Fruit fly (Drosophila melanogaster) whole organism, adult: ENCODE measurements around the gene Tsen2.

Source experiments
- CG11617 ChIP-seq: fragments of 200-800 bp; sonication (Bioruptor generic); optimal IDR thresholded peaks from 2 replicates; lab custom pipeline; 2017; ENCODE audit warnings: mild to moderate bottlenecking, missing biosample characterization, missing genetic modification reagents, missing genetic modification characterization
- CG12768 ChIP-seq: fragments of 200-800 bp; sonication (Bioruptor generic); optimal IDR thresholded peaks from 2 replicates; lab custom pipeline; 2017; ENCODE audit warnings: missing biosample characterization, missing genetic modification characterization, mild to moderate bottlenecking, moderate library complexity, missing genetic modification reagents
- CG14711 ChIP-seq: fragments of 200-800 bp; sonication (Bioruptor generic); optimal IDR thresholded peaks from 2 replicates; lab custom pipeline; 2018; ENCODE audit warnings: missing biosample characterization, mild to moderate bottlenecking, missing genetic modification characterization, moderate library complexity
- CG1620 ChIP-seq: fragments of 200-800 bp; sonication (Bioruptor generic); optimal IDR thresholded peaks from 2 replicates; lab custom pipeline; 2016; ENCODE audit warnings: missing biosample characterization, missing genetic modification characterization
- CG33017 ChIP-seq: fragments of 200-800 bp; sonication (Bioruptor generic); optimal IDR thresholded peaks from 2 replicates; lab custom pipeline; 2018; ENCODE audit warnings: missing biosample characterization, mild to moderate bottlenecking, missing genetic modification characterization, moderate library complexity
- CG5204 ChIP-seq: fragments of 200-800 bp; sonication (Bioruptor generic); optimal IDR thresholded peaks from 2 replicates; lab custom pipeline; 2016; ENCODE audit warnings: missing biosample characterization, missing genetic modification characterization
- CG7045 ChIP-seq: fragments of 200-800 bp; sonication (Bioruptor generic); optimal IDR thresholded peaks from 2 replicates; lab custom pipeline; 2017; ENCODE audit warnings: missing biosample characterization, mild to moderate bottlenecking, missing genetic modification characterization
- CG7101 ChIP-seq: fragments of 200-800 bp; sonication (Bioruptor generic); optimal IDR thresholded peaks from 2 replicates; lab custom pipeline; 2018; ENCODE audit warnings: missing biosample characterization, mild to moderate bottlenecking, missing genetic modification characterization, moderate library complexity
- Clk ChIP-seq: fragments of 200-800 bp; sonication (Bioruptor generic); optimal IDR thresholded peaks from 2 replicates; lab custom pipeline; 2017; ENCODE audit warnings: missing biosample characterization, missing genetic modification characterization
- Crg-1 ChIP-seq: fragments of 200-800 bp; sonication (Bioruptor generic); optimal IDR thresholded peaks from 2 replicates; lab custom pipeline; 2016; ENCODE audit warnings: missing biosample characterization, missing genetic modification characterization
- Hr96 ChIP-seq: fragments of 200-800 bp; sonication (Bioruptor generic); optimal IDR thresholded peaks from 2 replicates; lab custom pipeline; 2016; ENCODE audit warnings: missing biosample characterization, missing genetic modification characterization
- Mnt ChIP-seq: fragments of 200-800 bp; sonication (Bioruptor generic); optimal IDR thresholded peaks from 2 replicates; lab custom pipeline; 2016; ENCODE audit warnings: missing biosample characterization, mild to moderate bottlenecking, missing genetic modification characterization
- bab1 ChIP-seq: fragments of 200-800 bp; sonication (Bioruptor generic); optimal IDR thresholded peaks from 3 replicates; lab custom pipeline; 2019; ENCODE audit warnings: missing biosample characterization, mild to moderate bottlenecking, missing genetic modification characterization, moderate library complexity
- cic ChIP-seq: fragments of 200-800 bp; sonication (Bioruptor generic); optimal IDR thresholded peaks from 2 replicates; lab custom pipeline; 2017; ENCODE audit warnings: missing biosample characterization, mild to moderate bottlenecking, missing genetic modification characterization, moderate library complexity
- cnc ChIP-seq, 2 experiments: fragments of >200 bp; optimal IDR thresholded peaks; 2 replicates each; lab custom pipeline; 2017
- kay ChIP-seq: fragments of 200-800 bp; sonication (Bioruptor generic); peaks from one replicate; lab custom pipeline; 2016; ENCODE audit warnings: missing biosample characterization, missing genetic modification characterization, borderline replicate concordance
- ovo ChIP-seq: fragments of 200-800 bp; sonication (Bioruptor generic); optimal IDR thresholded peaks from 2 replicates; lab custom pipeline; 2016; ENCODE audit warnings: missing biosample characterization, missing genetic modification characterization
- pad ChIP-seq: fragments of 200-800 bp; sonication (Bioruptor generic); optimal IDR thresholded peaks from 3 replicates; lab custom pipeline; 2017; ENCODE audit warnings: missing biosample characterization, missing genetic modification characterization, mild to moderate bottlenecking, moderate library complexity, missing genetic modification reagents
- tj ChIP-seq: fragments of 200-800 bp; sonication (Bioruptor generic); optimal IDR thresholded peaks from 3 replicates; lab custom pipeline; 2017; ENCODE audit warnings: missing biosample characterization, mild to moderate bottlenecking, missing genetic modification characterization, moderate library complexity
- toe ChIP-seq: fragments of 200-800 bp; sonication (Bioruptor generic); optimal IDR thresholded peaks from 2 replicates; lab custom pipeline; 2016; ENCODE audit warnings: missing biosample characterization, missing genetic modification characterization

The Tsen2 gene

dm6 chr2L:16715133-16715833, 14.3 kb upstream of the Tsen2 start:
- no peak for TF ChIP-seq Mnt (GFP tag; lab: Kevin White, UChicago)
- TF ChIP-seq tj (GFP tag; lab: Kevin White, UChicago), result no peak
- peak; percentile 58 for TF ChIP-seq kay (GFP tag; lab: Kevin White, UChicago)
- no peak for TF ChIP-seq ovo
- TF ChIP-seq CG12768 (GFP tag; lab: Kevin White, UChicago), result no peak
- TF ChIP-seq bab1 (GFP tag; lab: Kevin White, UChicago), result no peak

DNA sequence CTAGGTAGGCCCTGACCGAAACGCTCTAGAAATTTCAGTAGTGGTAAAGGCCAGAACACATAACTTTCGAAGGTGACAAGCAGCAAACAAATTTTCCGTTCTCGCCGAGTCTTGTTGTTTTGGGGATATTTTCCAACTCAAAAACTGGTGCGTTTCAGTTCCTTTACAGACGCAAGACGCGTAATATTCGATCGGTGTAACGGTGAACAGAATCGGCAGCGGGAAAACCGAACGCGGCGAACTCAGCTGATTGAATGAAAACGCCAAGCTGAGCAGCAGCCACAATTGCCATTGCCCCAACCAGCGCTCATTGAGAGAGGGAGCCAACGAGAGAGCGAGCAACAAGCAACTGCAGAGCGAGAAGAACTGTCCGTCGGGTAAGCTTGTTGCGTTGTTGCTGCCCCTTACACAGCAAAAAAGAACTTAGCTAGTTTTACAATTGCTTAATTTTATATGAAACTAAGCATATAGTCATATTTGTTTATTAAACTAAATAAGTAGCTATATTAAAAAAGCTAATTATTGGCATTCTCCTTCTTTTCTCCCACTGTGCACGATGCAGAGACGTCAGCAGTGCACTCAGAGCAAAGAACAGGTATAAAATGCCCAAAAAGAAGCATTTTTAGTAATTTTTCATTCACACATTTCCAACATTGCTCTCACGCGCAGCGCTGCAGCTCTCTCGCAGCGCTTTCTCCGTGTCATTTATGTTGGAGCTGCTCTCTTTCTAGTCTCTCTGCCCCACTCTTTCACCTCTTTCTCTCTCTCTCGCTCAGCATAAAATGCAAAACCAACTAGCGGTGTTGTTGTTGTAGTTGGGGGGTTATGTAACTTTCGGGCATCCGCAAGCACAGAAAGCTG, 13.5 kb upstream of the Tsen2 start, which contains the start of the genes Cyt-c-d and CG31808:
Gene Cyt-c-d (plus strand): TSS at position 51 of the 861 bp plus-strand sequence.
Gene CG31808 (minus strand): TSS at position 355 of the 861 bp plus-strand sequence.
- peak; percentile 88 for TF ChIP-seq bab1 (GFP tag; lab: Kevin White, UChicago)
- TF ChIP-seq Hr96 (GFP tag; lab: Kevin White, UChicago), result peak; percentile 70
- peak; percentile 34 for TF ChIP-seq CG1620
- TF ChIP-seq cnc (optimal IDR thresholded peaks at IDR 0.05; lab: Kevin White, UChicago), result no peak
- TF ChIP-seq pad (GFP tag; lab: Kevin White, UChicago), result peak; percentile 53
- TF ChIP-seq CG7101 (tag; lab: Kevin White, UChicago), result peak; percentile 89
- peak; percentile 71 for TF ChIP-seq CG5204
- TF ChIP-seq CG11617 (GFP tag; lab: Kevin White, UChicago), result peak; percentile 83
- peak; percentile 69 for TF ChIP-seq CG12768 (GFP tag; lab: Kevin White, UChicago)
- peak; percentile 68 for TF ChIP-seq cic (GFP tag; lab: Kevin White, UChicago)
- TF ChIP-seq Mnt (GFP tag; lab: Kevin White, UChicago), result peak; percentile 43
- TF ChIP-seq toe (GFP tag; lab: Kevin White, UChicago), result peak; percentile 72
- peak; percentile 49 for TF ChIP-seq Clk (GFP tag; lab: Kevin White, UChicago)
- peak; percentile 83 for TF ChIP-seq tj (GFP tag; lab: Kevin White, UChicago)
- peak; percentile 85 for TF ChIP-seq CG14711 (tag; lab: Kevin White, UChicago)
- peak; percentile 49 for TF ChIP-seq Crg-1 (GFP tag; lab: Kevin White, UChicago)
- TF ChIP-seq ovo, result no peak
- TF ChIP-seq kay (GFP tag; lab: Kevin White, UChicago), result no peak
- peak; percentile 88 for TF ChIP-seq CG33017 (tag; lab: Kevin White, UChicago)
- TF ChIP-seq CG7045 (GFP tag; lab: Kevin White, UChicago), result peak; percentile 85

dm6 chr2L:16716771-16717170, 12.8 kb upstream of the Tsen2 start:
- TF ChIP-seq CG33017 (tag; lab: Kevin White, UChicago) (no peak), pad (GFP tag; lab: Kevin White, UChicago) (peak; percentile 9), toe (GFP tag; lab: Kevin White, UChicago) (no peak), cic (GFP tag; lab: Kevin White, UChicago) (no peak), Crg-1 (GFP tag; lab: Kevin White, UChicago) (no peak), tj (GFP tag; lab: Kevin White, UChicago) (no peak), bab1 (GFP tag; lab: Kevin White, UChicago) (no peak), Mnt (GFP tag; lab: Kevin White, UChicago) (no peak), kay (GFP tag; lab: Kevin White, UChicago) (no peak), Hr96 (GFP tag; lab: Kevin White, UChicago) (no peak), CG7045 (GFP tag; lab: Kevin White, UChicago) (no peak), Clk (GFP tag; lab: Kevin White, UChicago) (no peak), CG1620 (no peak), CG7101 (tag; lab: Kevin White, UChicago) (no peak), CG11617 (GFP tag; lab: Kevin White, UChicago) (no peak), CG14711 (tag; lab: Kevin White, UChicago) (peak; percentile 32)

dm6 chr2L:16718446-16719173, 11.0 kb upstream of the Tsen2 start:
- TF ChIP-seq Crg-1 (GFP tag; lab: Kevin White, UChicago), result no peak
- no peak for TF ChIP-seq bab1 (GFP tag; lab: Kevin White, UChicago)
- TF ChIP-seq Hr96 (GFP tag; lab: Kevin White, UChicago), result no peak
- TF ChIP-seq Mnt (GFP tag; lab: Kevin White, UChicago), result no peak
- no peak for TF ChIP-seq cnc (optimal IDR thresholded peaks at IDR 0.05; lab: Kevin White, UChicago)
- no peak for TF ChIP-seq CG5204
- no peak for TF ChIP-seq CG1620
- TF ChIP-seq CG33017 (tag; lab: Kevin White, UChicago), result no peak
- TF ChIP-seq ovo, result no peak
